Worm (Caenorhabditis elegans) whole organism, L2 larva: Measurements from ENCODE around the gene F26H11.8.
A peak's percentile ranks its signal among the peaks of the same experiment; 100 is the strongest.

Experiments
- ZK546.5 ChIP-seq: sonication (generic microtip); optimal IDR thresholded peaks from 2 replicates; lab custom pipeline; 2017; ENCODE audit warnings: missing biosample characterization, missing genetic modification characterization
- aly-2 ChIP-seq: fragments of 150-350 bp; optimal IDR thresholded peaks from 2 replicates; lab custom pipeline; 2014; ENCODE audit warnings: missing biosample characterization, missing genetic modification characterization
- ama-1 ChIP-seq: fragments of 150-350 bp; optimal IDR thresholded peaks from 2 replicates; lab custom pipeline; 2018; ENCODE audit warnings: inconsistent platforms
- egl-27 ChIP-seq: sonication (generic microtip); optimal IDR thresholded peaks from 3 replicates; lab custom pipeline; 2017; ENCODE audit warnings: missing biosample characterization, missing genetic modification reagents, missing genetic modification characterization
- elt-3 ChIP-seq: sonication (generic microtip); optimal IDR thresholded peaks from 2 replicates; lab custom pipeline; 2017; ENCODE audit warnings: missing biosample characterization, missing genetic modification characterization
- lsy-2 ChIP-seq, 2 experiments: fragments of 150-350 bp in 1 of 2; sonication (generic microtip) in 1 of 2; optimal IDR thresholded peaks; 2 replicates each; lab custom pipeline; 2014 to 2017; ENCODE audit warnings: missing biosample characterization in 2 of 2, missing genetic modification characterization in 2 of 2
- nhr-11 ChIP-seq: fragments of 150-350 bp; optimal IDR thresholded peaks from 2 replicates; lab custom pipeline; 2014; ENCODE audit warnings: missing biosample characterization, missing genetic modification characterization
- nhr-21 ChIP-seq: fragments of 150-350 bp; optimal IDR thresholded peaks from 2 replicates; lab custom pipeline; 2014; ENCODE audit warnings: missing biosample characterization, missing genetic modification characterization
- nhr-77 ChIP-seq: fragments of 150-350 bp; optimal IDR thresholded peaks from 2 replicates; lab custom pipeline; 2014; ENCODE audit warnings: missing biosample characterization, missing genetic modification characterization
- skn-1 ChIP-seq: sonication (generic microtip); optimal IDR thresholded peaks from 2 replicates; lab custom pipeline; 2017; ENCODE audit warnings: missing biosample characterization, missing genetic modification characterization
- snpc-4 ChIP-seq: fragments of 150-350 bp; optimal IDR thresholded peaks from 2 replicates; lab custom pipeline; 2014; ENCODE audit warnings: missing biosample characterization, missing genetic modification characterization
- unc-62 ChIP-seq: fragments of 150-350 bp; optimal IDR thresholded peaks from 2 replicates; lab custom pipeline; 2014; ENCODE audit warnings: missing biosample characterization, missing genetic modification reagents, missing genetic modification characterization
- ztf-4 ChIP-seq: fragments of 150-350 bp; optimal IDR thresholded peaks from 2 replicates; lab custom pipeline; 2014; ENCODE audit warnings: missing biosample characterization, missing genetic modification characterization

- TF ChIP-seq ama-1 (lab: Kevin White, UChicago) (peak; percentile 95), skn-1 (peak; percentile 9), nhr-77 (tag; lab: Kevin White, UChicago) (no peak), nhr-11 (tag; lab: Kevin White, UChicago) (no peak), nhr-21 (tag; lab: Kevin White, UChicago) (peak; percentile 28), ztf-4 (tag; lab: Kevin White, UChicago) (peak; percentile 91), unc-62 (GFP tag; lab: Kevin White, UChicago) (no peak), ZK546.5 (tag; lab: Kevin White, UChicago) (no peak), lsy-2 (tag; optimal IDR thresholded peaks at IDR 0.05; lab: Kevin White, UChicago) (peak in 1 of 2 experiments; percentile 80), elt-3 (no peak), snpc-4 (tag; lab: Kevin White, UChicago) (no peak), egl-27 (no peak), aly-2 (tag; lab: Kevin White, UChicago) (no peak)
These were observed 19.3 kb downstream of the F26H11.8 start for ce11 chrII:14407332-14408270.
